Fruit fly (Drosophila melanogaster) whole organism, embryonic: ENCODE data around the gene CG10301.
A peak's percentile ranks its signal among the peaks of the same experiment; 100 is the strongest.

Experiments
- Antp ChIP-seq: fragments of 200-800 bp; sonication (Bioruptor generic); optimal IDR thresholded peaks from 3 replicates; lab custom pipeline; 2016; ENCODE audit warnings: missing biosample characterization, missing genetic modification characterization
- Atf-2 ChIP-seq: fragments of 200-800 bp; sonication (Bioruptor generic); optimal IDR thresholded peaks from 2 replicates; lab custom pipeline; 2016; ENCODE audit warnings: missing biosample characterization, missing genetic modification characterization
- Atf3 ChIP-seq: fragments of 200-800 bp; sonication (Bioruptor generic); optimal IDR thresholded peaks from 3 replicates; lab custom pipeline; 2016; ENCODE audit warnings: missing biosample characterization, missing genetic modification characterization
- Bdp1 ChIP-seq: fragments of 200-800 bp; sonication (Bioruptor generic); optimal IDR thresholded peaks from 3 replicates; lab custom pipeline; 2016; ENCODE audit warnings: missing biosample characterization, missing genetic modification characterization
- Bteb2 ChIP-seq: fragments of 200-800 bp; sonication (Bioruptor generic); optimal IDR thresholded peaks from 2 replicates; lab custom pipeline; 2016; ENCODE audit warnings: missing biosample characterization, missing genetic modification characterization
- CG10209 ChIP-seq: fragments of 200-800 bp; sonication (Bioruptor generic); optimal IDR thresholded peaks from 3 replicates; lab custom pipeline; 2017; ENCODE audit warnings: missing biosample characterization, mild to moderate bottlenecking, missing genetic modification characterization, missing genetic modification reagents
- CG10654 ChIP-seq: fragments of 200-800 bp; sonication (Bioruptor generic); optimal IDR thresholded peaks from 2 replicates; lab custom pipeline; 2016; ENCODE audit warnings: missing biosample characterization, missing genetic modification characterization
- CG11085 ChIP-seq: fragments of 200-800 bp; sonication (Bioruptor generic); IDR thresholded peaks from 2 replicates; pipeline ENCODE4 v1.3.6; 2022; ENCODE audit warnings: missing biosample characterization, missing genetic modification characterization
- CG13624 ChIP-seq: fragments of 200-800 bp; sonication (Bioruptor generic); optimal IDR thresholded peaks from 2 replicates; lab custom pipeline; 2016; ENCODE audit warnings: missing biosample characterization, missing genetic modification characterization
- CG1603 ChIP-seq: fragments of 200-800 bp; sonication (Bioruptor generic); optimal IDR thresholded peaks from 2 replicates; lab custom pipeline; 2019; ENCODE audit warnings: missing biosample characterization, mild to moderate bottlenecking, missing genetic modification characterization, moderate library complexity
- CG17568 ChIP-seq: fragments of 200-800 bp; sonication (Bioruptor generic); optimal IDR thresholded peaks from 2 replicates; lab custom pipeline; 2018; ENCODE audit warnings: missing biosample characterization, mild to moderate bottlenecking, missing genetic modification characterization, moderate library complexity
- CG17829 ChIP-seq: fragments of 200-800 bp; optimal IDR thresholded peaks from 2 replicates; lab custom pipeline; 2019; ENCODE audit warnings: missing biosample characterization, mild to moderate bottlenecking, missing genetic modification characterization, moderate library complexity
- CG2129 ChIP-seq: fragments of 200-800 bp; sonication (Bioruptor generic); IDR thresholded peaks from 2 replicates; pipeline ENCODE4 v1.3.6; 2022; ENCODE audit warnings: missing biosample characterization, missing genetic modification characterization; ENCODE audit not compliant: partially characterized antibody
- CG2889 ChIP-seq: fragments of 200-800 bp; sonication (Bioruptor generic); IDR thresholded peaks from 3 replicates; pipeline ENCODE4 v1.3.6; 2022; ENCODE audit warnings: missing biosample characterization, missing genetic modification characterization
- CG31365 ChIP-seq: fragments of 200-800 bp; sonication (Bioruptor generic); optimal IDR thresholded peaks from 2 replicates; lab custom pipeline; 2018; ENCODE audit warnings: missing biosample characterization, mild to moderate bottlenecking, missing genetic modification characterization
- CG32772 ChIP-seq: fragments of 200-800 bp; sonication (Bioruptor generic); IDR thresholded peaks from 2 replicates; pipeline ENCODE4 v1.3.6; 2022; ENCODE audit warnings: missing biosample characterization, missing genetic modification characterization
- CG4328 ChIP-seq: fragments of 200-800 bp; sonication (Bioruptor generic); optimal IDR thresholded peaks from 3 replicates; lab custom pipeline; 2017; ENCODE audit warnings: missing biosample characterization, missing genetic modification reagents, missing genetic modification characterization
- CG6813 ChIP-seq: fragments of 200-800 bp; sonication (Bioruptor generic); optimal IDR thresholded peaks from 2 replicates; lab custom pipeline; 2017; ENCODE audit warnings: missing biosample characterization, missing genetic modification characterization, mild to moderate bottlenecking, moderate library complexity, missing genetic modification reagents
- CG7786 ChIP-seq: fragments of 200-800 bp; sonication (Bioruptor generic); optimal IDR thresholded peaks from 2 replicates; lab custom pipeline; 2016; ENCODE audit warnings: missing biosample characterization, missing genetic modification characterization
- CG8281 ChIP-seq: fragments of 200-800 bp; sonication (Bioruptor generic); optimal IDR thresholded peaks from 2 replicates; lab custom pipeline; 2018; ENCODE audit warnings: missing biosample characterization, mild to moderate bottlenecking, missing genetic modification characterization, moderate library complexity
- CG8290 ChIP-seq, 3 experiments: fragments of 200-800 bp; sonication (Bioruptor generic); optimal IDR thresholded peaks; 2 replicates each; lab custom pipeline; 2016 to 2019; ENCODE audit warnings: missing biosample characterization in 3 of 3, missing genetic modification characterization in 3 of 3, mild to moderate bottlenecking in 2 of 3, moderate library complexity in 1 of 3
- Dad ChIP-seq: fragments of 200-800 bp; sonication (Bioruptor generic); optimal IDR thresholded peaks from 3 replicates; lab custom pipeline; 2016; ENCODE audit warnings: missing biosample characterization, missing genetic modification characterization
- ERR ChIP-seq: fragments of 200-800 bp; sonication (Bioruptor generic); optimal IDR thresholded peaks from 2 replicates; lab custom pipeline; 2016; ENCODE audit warnings: missing biosample characterization, missing genetic modification characterization
- Fer2 ChIP-seq: fragments of 200-800 bp; sonication (Bioruptor generic); optimal IDR thresholded peaks from 2 replicates; lab custom pipeline; 2018; ENCODE audit warnings: missing biosample characterization, mild to moderate bottlenecking, missing genetic modification characterization, moderate library complexity
- MESR4 ChIP-seq: fragments of 200-800 bp; sonication (Bioruptor generic); optimal IDR thresholded peaks from 2 replicates; lab custom pipeline; 2018; ENCODE audit warnings: missing biosample characterization, mild to moderate bottlenecking, missing genetic modification characterization, moderate library complexity
- Mad ChIP-seq: fragments of 200-800 bp; sonication (Bioruptor generic); optimal IDR thresholded peaks from 2 replicates; lab custom pipeline; 2016; ENCODE audit warnings: missing biosample characterization, missing genetic modification characterization
- Mes4 ChIP-seq: fragments of 200-800 bp; sonication (Bioruptor generic); optimal IDR thresholded peaks from 2 replicates; lab custom pipeline; 2016; ENCODE audit warnings: missing biosample characterization, missing genetic modification characterization
- Nf-YC ChIP-seq: fragments of 200-800 bp; optimal IDR thresholded peaks from 3 replicates; lab custom pipeline; 2019; ENCODE audit warnings: missing biosample characterization, mild to moderate bottlenecking, missing genetic modification characterization, moderate library complexity
- Oaz ChIP-seq: fragments of 200-800 bp; sonication (Bioruptor generic); IDR thresholded peaks from 2 replicates; pipeline ENCODE4 v1.3.6; 2022; ENCODE audit warnings: missing biosample characterization, missing genetic modification characterization
- Opbp ChIP-seq: fragments of 200-800 bp; sonication (Bioruptor generic); IDR thresholded peaks from 3 replicates; pipeline ENCODE4 v1.3.6; 2022; ENCODE audit warnings: missing biosample characterization, missing genetic modification characterization; ENCODE audit not compliant: partially characterized antibody
- TFAM ChIP-seq: fragments of 200-800 bp; sonication (Bioruptor generic); optimal IDR thresholded peaks from 2 replicates; lab custom pipeline; 2017; ENCODE audit warnings: missing biosample characterization, missing genetic modification characterization, inconsistent platforms
- Tbp ChIP-seq: fragments of >200 bp; optimal IDR thresholded peaks from 2 replicates; lab custom pipeline; 2018; ENCODE audit warnings: missing biosample characterization, missing genetic modification characterization
- ab ChIP-seq: fragments of 200-800 bp; sonication (Bioruptor generic); optimal IDR thresholded peaks from 2 replicates; lab custom pipeline; 2016; ENCODE audit warnings: missing biosample characterization, missing genetic modification characterization
- cas ChIP-seq: fragments of 200-800 bp; sonication (Bioruptor generic); IDR thresholded peaks from 2 replicates; pipeline ENCODE4 v1.3.6; 2022; ENCODE audit warnings: missing biosample characterization, missing genetic modification characterization
- cg ChIP-seq: fragments of 200-800 bp; sonication (Bioruptor generic); optimal IDR thresholded peaks from 3 replicates; lab custom pipeline; 2019; ENCODE audit warnings: missing biosample characterization, mild to moderate bottlenecking, missing genetic modification characterization, moderate library complexity
- ci ChIP-seq: fragments of 200-800 bp; sonication (Bioruptor generic); IDR thresholded peaks from 3 replicates; pipeline ENCODE4 v1.3.6; 2022; ENCODE audit warnings: missing biosample characterization, missing genetic modification characterization
- crol ChIP-seq: fragments of 200-800 bp; sonication (Bioruptor generic); IDR thresholded peaks from 2 replicates; pipeline ENCODE4 v1.3.6; 2022; ENCODE audit warnings: missing biosample characterization, missing genetic modification characterization
- gem ChIP-seq: fragments of 200-800 bp; sonication (Bioruptor generic); optimal IDR thresholded peaks from 2 replicates; lab custom pipeline; 2019; ENCODE audit warnings: missing biosample characterization, mild to moderate bottlenecking, missing genetic modification characterization, moderate library complexity
- h ChIP-seq: fragments of >200 bp; optimal IDR thresholded peaks from 2 replicates; lab custom pipeline; 2017
- hth ChIP-seq: fragments of >200 bp; optimal IDR thresholded peaks from 2 replicates; lab custom pipeline; 2017; ENCODE audit warnings: inconsistent platforms
- ind ChIP-seq: fragments of 200-800 bp; sonication (Bioruptor generic); optimal IDR thresholded peaks from 3 replicates; lab custom pipeline; 2016; ENCODE audit warnings: missing biosample characterization, missing genetic modification characterization
- lbe ChIP-seq: fragments of 200-800 bp; sonication (Bioruptor generic); optimal IDR thresholded peaks from 2 replicates; lab custom pipeline; 2016; ENCODE audit warnings: missing biosample characterization, mild to moderate bottlenecking, missing genetic modification characterization
- pan ChIP-seq, 4 experiments: fragments of >200 bp in 3 of 4; fragments of 200-800 bp in 1 of 4; sonication (Bioruptor generic) in 1 of 4; optimal IDR thresholded peaks in 3 of 4; IDR thresholded peaks in 1 of 4; 2 replicates each; pipeline versions ENCODE4 v1.3.6 to Lab custom; 2017 to 2022; ENCODE audit warnings: missing biosample characterization in 2 of 4, missing genetic modification characterization in 2 of 4, mixed read lengths in 1 of 4
- pzg ChIP-seq: fragments of 200-800 bp; sonication (Bioruptor generic); optimal IDR thresholded peaks from 3 replicates; lab custom pipeline; 2018; ENCODE audit warnings: missing biosample characterization, mild to moderate bottlenecking, missing genetic modification characterization, moderate library complexity
- sens-2 ChIP-seq: fragments of 200-800 bp; sonication (Bioruptor generic); IDR thresholded peaks from 2 replicates; pipeline ENCODE4 v1.3.6; 2022; ENCODE audit warnings: missing biosample characterization, missing genetic modification characterization
- so ChIP-seq: fragments of 200-800 bp; sonication (Bioruptor generic); IDR thresholded peaks from 3 replicates; pipeline ENCODE4 v1.3.6; 2022; ENCODE audit warnings: missing biosample characterization, missing genetic modification characterization
- ssp ChIP-seq: fragments of 200-800 bp; sonication (Bioruptor generic); IDR thresholded peaks from 2 replicates; pipeline ENCODE4 v1.3.6; 2022; ENCODE audit warnings: missing biosample characterization, missing genetic modification characterization
- trem ChIP-seq: fragments of 200-800 bp; optimal IDR thresholded peaks from 3 replicates; lab custom pipeline; 2019; ENCODE audit warnings: missing biosample characterization, mild to moderate bottlenecking, missing genetic modification characterization, moderate library complexity
- unpg ChIP-seq: fragments of 200-800 bp; sonication (Bioruptor generic); optimal IDR thresholded peaks from 3 replicates; lab custom pipeline; 2018; ENCODE audit warnings: missing biosample characterization, mild to moderate bottlenecking, missing genetic modification characterization, moderate library complexity
- zen2 ChIP-seq: fragments of 200-800 bp; sonication (Bioruptor generic); IDR thresholded peaks from 3 replicates; pipeline ENCODE4 v1.3.6; 2022; ENCODE audit warnings: missing biosample characterization, missing genetic modification characterization; ENCODE audit not compliant: partially characterized antibody

CG10301 gene

dm6 chr3R:23713901-23714300, 3.9 kb downstream of the CG10301 start (continued):
- TF ChIP-seq ssp (GFP tag; lab: Robert Waterston, UW) = 0 out of 2 replicates have a peak, but pooled peaks have one; percentile 24
- TF ChIP-seq cas (GFP tag; lab: Robert Waterston, UW) = no peak
- TF ChIP-seq unpg (GFP tag; lab: Kevin White, UChicago) = peak; percentile 82
- TF ChIP-seq Bdp1 (GFP tag; lab: Kevin White, UChicago) = peak; percentile 41
- TF ChIP-seq ci (GFP tag; lab: Robert Waterston, UW) = peak; percentile 86
- TF ChIP-seq CG1603 = peak; percentile 82
- no peak for TF ChIP-seq TFAM
- no peak for TF ChIP-seq ERR (GFP tag; lab: Kevin White, UChicago)
- TF ChIP-seq Bteb2 (GFP tag; lab: Kevin White, UChicago) = peak; percentile 50
- peak; percentile 13 for TF ChIP-seq ab
- peak; percentile 41 for TF ChIP-seq Atf3 (GFP tag; lab: Kevin White, UChicago)
- peak; percentile 43 for TF ChIP-seq Mes4 (GFP tag; lab: Kevin White, UChicago)
- peak; percentile 80; the same call in 2 of the 3 replicates for TF ChIP-seq so (GFP tag; lab: Robert Waterston, UW)
- peak; percentile 57 for TF ChIP-seq CG10209 (GFP tag; lab: Kevin White, UChicago)
- peak; percentile 77 for TF ChIP-seq lbe (GFP tag; lab: Kevin White, UChicago)
- peak; percentile 15 for TF ChIP-seq CG8290 (GFP tag; optimal IDR thresholded peaks at IDR 0.05; lab: Kevin White, UChicago)
- TF ChIP-seq CG8290 (tag; optimal IDR thresholded peaks at IDR 0.05; lab: Kevin White, UChicago) = peak in 1 of 2 experiments; percentile 59
- 0 out of 2 replicates have a peak, but pooled peaks have one; percentile 35 for TF ChIP-seq CG11085 (GFP tag; lab: Robert Waterston, UW)
- TF ChIP-seq CG32772 (GFP tag; lab: Robert Waterston, UW) = peak; percentile 68
- peak; percentile 16 for TF ChIP-seq CG6813 (GFP tag; lab: Kevin White, UChicago)
- no peak for TF ChIP-seq Nf-YC
- TF ChIP-seq Dad (GFP tag; lab: Kevin White, UChicago) = peak; percentile 51
- TF ChIP-seq pan (optimal IDR thresholded peaks at IDR 0.05; lab: Kevin White, UChicago) = no peak
- peak in 1 of 2 experiments; percentile 64 for TF ChIP-seq pan (GFP tag; optimal IDR thresholded peaks at IDR 0.05 in 1 of 2, IDR thresholded peaks at IDR 0.05 in 1 of 2)
- TF ChIP-seq pzg (GFP tag; lab: Kevin White, UChicago) = no peak
- TF ChIP-seq Mad (GFP tag; lab: Kevin White, UChicago) = peak; percentile 62
- no peak for TF ChIP-seq CG8281 (tag; lab: Kevin White, UChicago)
- TF ChIP-seq CG31365 (tag; lab: Kevin White, UChicago) = no peak
- TF ChIP-seq Tbp (GFP tag; lab: Kevin White, UChicago) = no peak
- no peak for TF ChIP-seq Fer2
- TF ChIP-seq Antp = peak; percentile 46
- TF ChIP-seq gem (tag; lab: Kevin White, UChicago) = peak; percentile 84
- no peak for TF ChIP-seq cg (GFP tag; lab: Kevin White, UChicago)
- TF ChIP-seq hth = no peak
- TF ChIP-seq CG2889 (GFP tag; lab: Robert Waterston, UW) = peak; percentile 59; the same call in 1 of the 3 replicates
- TF ChIP-seq trem = peak; percentile 25
- TF ChIP-seq CG17568 (GFP tag; lab: Kevin White, UChicago) = peak; percentile 42
- TF ChIP-seq CG10654 (GFP tag; lab: Kevin White, UChicago) = peak; percentile 56
- peak; percentile 28 for TF ChIP-seq CG7786
- peak; percentile 17 for TF ChIP-seq ind (GFP tag; lab: Kevin White, UChicago)
- peak; percentile 55; the same call in 1 of the 2 replicates for TF ChIP-seq sens-2 (GFP tag; lab: Robert Waterston, UW)
- TF ChIP-seq zen2 (GFP tag; lab: Robert Waterston, UW) = no peak
- no peak for TF ChIP-seq CG2129 (GFP tag; lab: Robert Waterston, UW)
- TF ChIP-seq MESR4 = no peak
- peak; percentile 50 for TF ChIP-seq Atf-2 (GFP tag; lab: Kevin White, UChicago)
- TF ChIP-seq Oaz (GFP tag; lab: Robert Waterston, UW) = peak; percentile 54
- no peak for TF ChIP-seq CG4328
- TF ChIP-seq crol = no peak
- no peak for TF ChIP-seq Opbp
- TF ChIP-seq h (lab: Kevin White, UChicago) = no peak
- peak; percentile 10 for TF ChIP-seq CG13624
- peak; percentile 47 for TF ChIP-seq CG17829 (tag; lab: Kevin White, UChicago)
